Fruit fly (Drosophila melanogaster): ENCODE data around the gene CG4597.

Gene CG4597

DNA sequence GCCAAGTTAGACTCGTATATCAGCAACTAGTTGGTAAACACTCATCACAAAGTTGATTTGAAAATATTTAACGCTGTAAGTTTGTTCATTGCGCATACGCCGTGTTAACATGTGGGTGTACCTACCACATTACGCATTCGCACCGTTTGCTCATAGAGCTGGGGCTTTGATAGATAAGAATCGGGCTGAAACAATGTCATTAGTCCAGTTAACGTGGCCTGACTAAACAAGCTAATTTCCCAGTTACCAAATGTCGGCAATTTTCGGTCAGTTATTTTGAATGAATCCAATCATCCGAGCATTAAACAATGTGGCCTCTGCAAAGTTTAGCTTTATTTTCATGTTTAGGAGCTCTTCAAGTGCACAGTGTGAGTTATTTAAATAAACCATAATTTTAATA is at the start of gene CG4597:
CG4597 (plus strand) TSS at position 301 of the 400 bp plus-strand sequence.
- TF ChIP-seq noc (tag; optimal IDR thresholded peaks at IDR 0.05), result no peak

- no peak for TF ChIP-seq noc (tag; optimal IDR thresholded peaks at IDR 0.05)
Measured at dm6 chr3L:5080837-5081236, 48.5 kb upstream of the CG4597 start.

dm6 chr3L:5096674-5097073 is 32.6 kb upstream of the CG4597 start:
- TF ChIP-seq noc (tag; optimal IDR thresholded peaks at IDR 0.05), result no peak

dm6 chr3L:5102050-5102449 is 27.2 kb upstream of the CG4597 start:
- no peak for TF ChIP-seq noc (tag; optimal IDR thresholded peaks at IDR 0.05)

dm6 chr3L:5125202-5125601 is 4.1 kb upstream of the CG4597 start:
- no peak for TF ChIP-seq noc (tag; optimal IDR thresholded peaks at IDR 0.05)

dm6 chr3L:5127609-5128008 is 1.7 kb upstream of the CG4597 start:
- no peak for TF ChIP-seq noc (tag; optimal IDR thresholded peaks at IDR 0.05)

DNA sequence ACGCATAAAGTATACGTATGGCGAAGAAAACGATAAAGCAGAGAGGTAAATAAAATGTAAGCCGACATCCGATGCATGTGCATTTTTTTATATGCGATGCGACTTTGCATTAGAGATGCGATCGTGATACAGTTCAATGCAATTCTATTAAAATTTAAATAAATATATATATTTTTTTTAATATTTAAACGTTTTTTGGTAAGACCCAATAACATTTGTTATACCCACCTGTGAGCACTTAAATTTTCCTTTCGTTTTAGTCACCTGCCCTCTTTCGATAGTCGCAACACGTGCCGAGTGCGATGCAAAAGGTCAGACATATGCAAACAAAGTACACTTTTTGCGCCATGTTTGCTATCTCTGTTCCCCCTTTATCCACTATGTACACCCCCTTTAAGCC is 1.1 kb upstream of the CG4597 start:
- no peak for TF ChIP-seq noc (tag; optimal IDR thresholded peaks at IDR 0.05)

DNA sequence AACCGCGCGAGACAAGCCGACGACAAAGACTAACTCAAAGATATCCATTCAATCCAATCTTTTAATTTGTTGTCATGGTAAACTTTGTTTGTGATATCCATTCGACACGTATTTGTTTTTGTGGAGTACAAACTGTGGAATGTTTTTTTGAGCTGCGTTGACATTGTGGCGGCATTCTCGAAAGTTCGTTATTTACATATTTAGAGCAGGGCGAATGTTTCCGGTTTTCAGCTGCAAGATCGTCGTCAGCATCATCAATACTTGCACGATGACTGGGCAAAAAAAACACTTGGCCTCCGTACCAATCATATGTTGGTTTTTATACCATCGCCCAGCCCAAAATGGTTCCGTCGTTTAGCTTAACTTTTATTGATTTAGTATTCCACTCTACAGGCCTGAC is 1.2 kb downstream of the CG4597 start:
- no peak for TF ChIP-seq noc (tag; optimal IDR thresholded peaks at IDR 0.05)

DNA sequence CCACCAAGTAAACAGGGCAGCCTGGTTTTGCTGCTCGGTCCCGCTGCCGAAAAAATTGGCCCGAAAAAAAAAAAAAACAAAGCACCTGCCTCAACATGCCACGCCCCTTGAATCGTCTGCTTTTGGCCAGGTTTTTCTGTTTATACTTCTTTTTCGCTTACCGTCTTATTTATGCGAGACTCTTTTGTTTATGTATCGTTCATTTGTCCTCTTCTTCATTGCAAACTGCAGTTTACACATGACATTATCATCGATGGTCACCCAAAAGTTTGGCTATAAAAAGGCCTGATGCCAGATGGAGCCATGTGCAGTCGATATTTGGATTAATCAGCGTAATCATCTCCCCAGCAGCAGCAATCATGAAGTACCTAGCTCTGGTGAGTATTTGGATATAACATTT is 1.9 kb downstream of the CG4597 start, which contains the start of gene CG15212:
CG15212 (plus strand) TSS at position 301 of the 400 bp plus-strand sequence.
- TF ChIP-seq noc (tag; optimal IDR thresholded peaks at IDR 0.05), result no peak

dm6 chr3L:5132966-5133365 is 3.7 kb downstream of the CG4597 start, which contains the start of gene CG15213:
Gene CG15213 (minus strand): TSS chr3L:5133220.
- no peak for TF ChIP-seq noc (tag; optimal IDR thresholded peaks at IDR 0.05)

- TF ChIP-seq noc (tag; optimal IDR thresholded peaks at IDR 0.05), result no peak
Measured at dm6 chr3L:5133704-5134430, 4.6 kb downstream of the CG4597 start, which contains the start of gene Yod1. Gene Yod1 (plus strand): TSS chr3L:5133871.

dm6 chr3L:5136123-5136522 is 6.8 kb downstream of the CG4597 start, which contains the start of the genes CG10674 and CG4611:
Gene CG10674 (minus strand): TSS chr3L:5136292.
Gene CG4611 (plus strand): TSS chr3L:5136376.
- TF ChIP-seq noc (tag; optimal IDR thresholded peaks at IDR 0.05), result no peak

DNA sequence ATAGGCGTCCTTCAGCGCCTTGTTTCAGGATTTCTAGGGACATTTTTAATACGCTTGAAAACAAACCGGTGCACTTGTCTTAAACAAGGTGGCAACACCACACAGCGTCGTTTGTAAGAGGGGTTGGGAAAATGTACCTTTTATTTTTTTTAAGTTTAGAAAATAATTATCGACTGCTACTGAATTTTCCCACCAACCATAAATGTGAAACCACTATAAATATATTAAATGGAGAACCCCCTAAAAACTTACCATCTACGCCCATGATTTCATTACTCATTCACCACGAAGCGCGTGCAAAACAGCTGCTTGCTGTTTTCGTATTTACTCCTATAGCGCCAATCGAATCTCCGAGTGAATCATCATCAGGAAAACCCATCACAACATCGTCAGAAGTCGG is 10.0 kb downstream of the CG4597 start, which contains the start of the genes Tcs5 and CHMP2B:
Tcs5 (minus strand) TSS at position 84 of the 400 bp plus-strand sequence.
CHMP2B (plus strand) TSS at position 308 of the 400 bp plus-strand sequence.
- TF ChIP-seq noc (tag; optimal IDR thresholded peaks at IDR 0.05), result peak; percentile 99

- no peak for TF ChIP-seq noc (tag; optimal IDR thresholded peaks at IDR 0.05)
Measured at dm6 chr3L:5141380-5142101, 12.2 kb downstream of the CG4597 start, which contains the start of the genes Dhrs4 and Gdap1. Gene Dhrs4 (minus strand): TSS chr3L:5141646. Gene Gdap1 (plus strand): TSS chr3L:5141953.

DNA sequence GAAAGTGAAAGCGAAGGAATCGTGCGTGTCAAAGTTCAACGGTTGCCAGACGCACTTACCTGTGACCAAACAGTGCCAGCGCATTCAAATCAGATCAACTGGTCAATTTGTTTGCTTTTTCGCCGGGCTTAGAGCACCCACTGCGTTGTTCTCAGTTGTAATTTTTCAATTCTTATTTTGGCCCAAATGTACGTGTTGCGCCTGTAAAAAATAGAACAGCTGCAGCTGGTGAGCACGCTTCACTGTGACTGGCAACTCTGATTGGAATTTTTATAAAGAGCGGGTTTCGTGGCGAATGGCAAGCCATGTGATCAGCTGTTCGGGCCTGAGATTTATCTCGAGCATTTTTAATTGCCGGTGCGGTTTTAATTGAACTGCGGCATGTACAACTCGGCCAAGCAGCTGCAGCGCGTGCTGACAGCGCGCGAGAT is 16.5 kb downstream of the CG4597 start, which contains the start of the genes Fitm and AlaRS-m:
Fitm (minus strand) TSS at position 250 of the 431 bp plus-strand sequence.
AlaRS-m (plus strand) TSS at position 285 of the 431 bp plus-strand sequence.
- no peak for TF ChIP-seq noc (tag; optimal IDR thresholded peaks at IDR 0.05)

- peak; percentile 55 for TF ChIP-seq noc (tag; optimal IDR thresholded peaks at IDR 0.05)
Measured at dm6 chr3L:5152354-5152806, 23.1 kb downstream of the CG4597 start, which contains the start of the genes Gen and Srp54k. Gene Gen (minus strand): TSS chr3L:5152376. Gene Srp54k (plus strand): TSS chr3L:5152678.
